Fruit fly (Drosophila melanogaster) whole organism, wandering third instar larva: ENCODE results near the gene Nagk.

Experiments used
- OdsH ChIP-seq: fragments of 200-800 bp; sonication (Bioruptor generic); optimal IDR thresholded peaks from 2 replicates; lab custom pipeline; 2016; ENCODE audit warnings: missing biosample characterization, mild to moderate bottlenecking, missing genetic modification characterization
- br ChIP-seq: fragments of 200-800 bp; sonication (Bioruptor generic); optimal IDR thresholded peaks from 2 replicates; lab custom pipeline; 2016; ENCODE audit warnings: missing biosample characterization, missing genetic modification characterization
- h ChIP-seq: fragments of 200-800 bp; sonication (Bioruptor generic); optimal IDR thresholded peaks from 3 replicates; lab custom pipeline; 2016; ENCODE audit warnings: missing biosample characterization, mild to moderate bottlenecking, missing genetic modification characterization
- jim ChIP-seq: fragments of 175-275, 200-325 bp; sonication (Bioruptor generic); optimal IDR thresholded peaks from 2 replicates; lab custom pipeline; 2016; ENCODE audit warnings: missing biosample characterization, mild to moderate bottlenecking, missing genetic modification characterization
- psq ChIP-seq: fragments of 200-800 bp; sonication (Bioruptor generic); optimal IDR thresholded peaks from 3 replicates; lab custom pipeline; 2017; ENCODE audit warnings: missing biosample characterization, mild to moderate bottlenecking, missing genetic modification characterization, moderate library complexity
- sage ChIP-seq: fragments of 200-800 bp; sonication (Bioruptor generic); optimal IDR thresholded peaks from 2 replicates; lab custom pipeline; 2016; ENCODE audit warnings: missing biosample characterization, mild to moderate bottlenecking, missing genetic modification characterization

dm6 chr3R:15356152-15356551, 13.1 kb upstream of the Nagk start:
- TF ChIP-seq h (GFP tag; lab: Kevin White, UChicago) = no peak
- no peak for TF ChIP-seq br
- TF ChIP-seq psq (GFP tag; lab: Kevin White, UChicago) = no peak
- no peak for TF ChIP-seq jim (GFP tag; lab: Kevin White, UChicago)
- TF ChIP-seq OdsH = no peak
- TF ChIP-seq sage (GFP tag; lab: Kevin White, UChicago) = no peak
